Worm (Caenorhabditis elegans) whole organism, L3 larva: Measurements from ENCODE around the gene Y50D7A.3.

ENCODE experiments used
- R02D3.7 ChIP-seq: fragments of 150-350 bp; optimal IDR thresholded peaks from 2 replicates; lab custom pipeline; 2014; ENCODE audit warnings: missing biosample characterization, missing genetic modification characterization
- aly-2 ChIP-seq: fragments of 150-350 bp; optimal IDR thresholded peaks from 2 replicates; lab custom pipeline; 2014; ENCODE audit warnings: missing biosample characterization, missing genetic modification characterization
- egl-27 ChIP-seq: sonication (generic microtip); optimal IDR thresholded peaks from 4 replicates; lab custom pipeline; 2017; ENCODE audit warnings: missing biosample characterization, missing genetic modification reagents, missing genetic modification characterization
- elt-1 ChIP-seq: fragments of 150-350 bp; optimal IDR thresholded peaks from 2 replicates; lab custom pipeline; 2014; ENCODE audit warnings: missing biosample characterization, missing genetic modification characterization
- jun-1 ChIP-seq: fragments of 150-350 bp; optimal IDR thresholded peaks from 2 replicates; lab custom pipeline; 2014; ENCODE audit warnings: missing biosample characterization, missing genetic modification reagents, missing genetic modification characterization
- mdl-1 ChIP-seq: fragments of 150-350 bp; optimal IDR thresholded peaks from 2 replicates; lab custom pipeline; 2014; ENCODE audit warnings: missing biosample characterization, missing genetic modification characterization
- nhr-237 ChIP-seq: fragments of 150-350 bp; optimal IDR thresholded peaks from 2 replicates; lab custom pipeline; 2014; ENCODE audit warnings: missing biosample characterization, missing genetic modification characterization
- nhr-28 ChIP-seq: fragments of 150-350 bp; optimal IDR thresholded peaks from 2 replicates; lab custom pipeline; 2014; ENCODE audit warnings: missing biosample characterization, missing genetic modification characterization
- nhr-76 ChIP-seq: fragments of 150-350 bp; sonication (generic microtip); optimal IDR thresholded peaks from 5 replicates; lab custom pipeline; 2014; ENCODE audit warnings: missing biosample characterization, missing genetic modification characterization
- pha-4 ChIP-seq: fragments of 150-350 bp; optimal IDR thresholded peaks from 2 replicates; lab custom pipeline; 2014; ENCODE audit warnings: missing biosample characterization, missing genetic modification reagents, missing genetic modification characterization
- pqm-1 ChIP-seq: fragments of 150-350 bp; optimal IDR thresholded peaks from 2 replicates; lab custom pipeline; 2017; ENCODE audit warnings: missing biosample characterization, missing genetic modification characterization, inconsistent platforms
- skn-1 ChIP-seq: fragments of 150-350 bp; optimal IDR thresholded peaks from 2 replicates; lab custom pipeline; 2014; ENCODE audit warnings: missing biosample characterization, missing genetic modification characterization
- unc-62 ChIP-seq: fragments of 150-350 bp; sonication (generic microtip); optimal IDR thresholded peaks from 4 replicates; lab custom pipeline; 2014; ENCODE audit warnings: missing biosample characterization, missing genetic modification reagents, missing genetic modification characterization
- ztf-11 ChIP-seq: fragments of 150-350 bp; optimal IDR thresholded peaks from 2 replicates; lab custom pipeline; 2014; ENCODE audit warnings: missing biosample characterization, missing genetic modification characterization

DNA sequence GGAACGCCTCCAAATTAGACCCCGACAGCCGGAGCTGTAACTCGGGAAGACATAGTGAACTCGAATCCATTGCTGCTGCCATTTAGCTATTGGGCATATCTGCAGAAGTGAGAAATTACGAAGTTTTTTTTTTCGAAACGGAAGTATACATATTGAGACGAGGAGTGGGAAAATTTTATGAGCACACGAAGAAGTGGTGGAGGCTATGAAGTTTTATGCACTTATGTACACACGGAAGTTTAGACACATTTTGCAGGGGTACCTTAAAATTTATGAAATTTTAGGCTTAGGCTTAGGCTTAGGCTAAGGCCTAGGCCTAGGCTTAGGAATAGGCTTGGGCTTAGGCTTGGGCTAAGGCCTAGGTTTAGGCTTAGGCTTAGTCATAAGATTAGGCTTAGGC is 47.3 kb upstream of the Y50D7A.3 start, which contains the start of gene W10C4.1:
- no peak for TF ChIP-seq unc-62 (GFP tag; lab: Kevin White, UChicago)
- no peak for TF ChIP-seq pqm-1 (tag; lab: Kevin White, UChicago)
- TF ChIP-seq R02D3.7 = no peak
- TF ChIP-seq nhr-76 = no peak
- no peak for TF ChIP-seq skn-1 (tag; lab: Kevin White, UChicago)
- TF ChIP-seq ztf-11 (tag; lab: Kevin White, UChicago) = no peak
- no peak for TF ChIP-seq elt-1 (tag; lab: Kevin White, UChicago)
- no peak for TF ChIP-seq aly-2 (tag; lab: Kevin White, UChicago)
- no peak for TF ChIP-seq pha-4
- no peak for TF ChIP-seq mdl-1
- no peak for TF ChIP-seq jun-1
- TF ChIP-seq nhr-237 (tag; lab: Kevin White, UChicago) = no peak
- TF ChIP-seq nhr-28 (tag; lab: Kevin White, UChicago) = no peak
- no peak for TF ChIP-seq egl-27 (tag; lab: Kevin White, UChicago)
